Worm (Caenorhabditis elegans) whole organism, early embryonic: ENCODE results near the gene Y6E2A.7.

Experiments
- B0310.2 ChIP-seq: sonication (generic microtip); optimal IDR thresholded peaks from 2 replicates; lab custom pipeline; 2016; ENCODE audit warnings: mild to moderate bottlenecking, missing genetic modification characterization, missing compliant biosample characterization
- F13C5.2 ChIP-seq: sonication (generic microtip); optimal IDR thresholded peaks from 2 replicates; lab custom pipeline; 2017; ENCODE audit warnings: mild to moderate bottlenecking, missing genetic modification characterization, inconsistent platforms, missing compliant biosample characterization
- aly-1 ChIP-seq: sonication (generic microtip); optimal IDR thresholded peaks from 2 replicates; lab custom pipeline; 2016; ENCODE audit warnings: missing genetic modification characterization, missing compliant biosample characterization
- ama-1 ChIP-seq: fragments of 150-350 bp; optimal IDR thresholded peaks from 2 replicates; lab custom pipeline; 2014
- ceh-13 ChIP-seq: fragments of 200-800 bp; sonication (Bioruptor generic); optimal IDR thresholded peaks from 2 replicates; lab custom pipeline; 2018; ENCODE audit warnings: mild to moderate bottlenecking, missing genetic modification characterization, missing compliant biosample characterization
- ceh-36 ChIP-seq: sonication (generic microtip); optimal IDR thresholded peaks from 2 replicates; lab custom pipeline; 2016; ENCODE audit warnings: missing genetic modification characterization, inconsistent platforms, missing compliant biosample characterization
- ets-7 ChIP-seq: sonication (generic microtip); optimal IDR thresholded peaks from 2 replicates; lab custom pipeline; 2016; ENCODE audit warnings: missing genotype, missing genetic modification characterization, missing compliant biosample characterization
- flt-1 ChIP-seq: fragments of 200-800 bp; sonication (Bioruptor generic); IDR thresholded peaks from 2 replicates; pipeline ENCODE4 v1.3.6; 2022; ENCODE audit warnings: missing genetic modification characterization, missing compliant biosample characterization
- hmbx-1 ChIP-seq: sonication (generic microtip); optimal IDR thresholded peaks from 2 replicates; lab custom pipeline; 2016; ENCODE audit warnings: mild to moderate bottlenecking, missing genetic modification characterization, missing compliant biosample characterization
- hmg-4 ChIP-seq: fragments of 200-800 bp; sonication (Bioruptor generic); optimal IDR thresholded peaks from 2 replicates; lab custom pipeline; 2018; ENCODE audit warnings: mild to moderate bottlenecking, missing genetic modification characterization, missing compliant biosample characterization
- hnd-1 ChIP-seq: sonication (generic microtip); optimal IDR thresholded peaks from 2 replicates; lab custom pipeline; 2016; ENCODE audit warnings: missing genetic modification characterization, missing compliant biosample characterization
- pes-1 ChIP-seq: fragments of 200-800 bp; sonication (Bioruptor generic); IDR thresholded peaks from 2 replicates; pipeline ENCODE4 v1.3.6; 2022; ENCODE audit warnings: missing genetic modification reagents, missing genetic modification characterization, missing compliant biosample characterization
- scrt-1 ChIP-seq: fragments of 200-800 bp; sonication (Bioruptor generic); IDR thresholded peaks from 2 replicates; pipeline ENCODE4 v1.3.6; 2022; ENCODE audit warnings: missing genetic modification characterization, missing compliant biosample characterization
- sea-1 ChIP-seq: fragments of 200-800 bp; sonication (Bioruptor generic); conservative IDR thresholded peaks from 2 replicates; pipeline ENCODE4 v1.3.6; 2022; ENCODE audit warnings: missing genetic modification characterization, missing compliant biosample characterization
- tbx-11 ChIP-seq: fragments of 200-800 bp; sonication (Bioruptor generic); IDR thresholded peaks from 2 replicates; pipeline ENCODE4 v1.3.6; 2022; ENCODE audit warnings: missing genetic modification characterization, missing compliant biosample characterization
- tbx-37 ChIP-seq: fragments of 200-800 bp; sonication (Bioruptor generic); conservative IDR thresholded peaks from 2 replicates; pipeline ENCODE4 v1.3.6; 2022; ENCODE audit warnings: missing genetic modification reagents, missing genetic modification characterization, missing compliant biosample characterization
- tra-4 ChIP-seq: sonication (generic microtip); optimal IDR thresholded peaks from 2 replicates; lab custom pipeline; 2017; ENCODE audit warnings: missing genetic modification characterization, missing compliant biosample characterization

Gene Y6E2A.7

ce11 chrV:15721431-15721830 is 1.8 kb downstream of the Y6E2A.7 start:
- TF ChIP-seq ets-7 (tag; lab: Kevin White, UChicago): no peak
- TF ChIP-seq hmbx-1 (tag; lab: Kevin White, UChicago): no peak
- no peak for TF ChIP-seq B0310.2 (tag; lab: Kevin White, UChicago)
- no peak for TF ChIP-seq tbx-11 (GFP tag; lab: Robert Waterston, UW)
- TF ChIP-seq pes-1 (GFP tag; lab: Robert Waterston, UW): no peak
- TF ChIP-seq sea-1 (GFP tag; lab: Robert Waterston, UW): no peak
- TF ChIP-seq tra-4 (tag; lab: Kevin White, UChicago): no peak

- TF ChIP-seq tra-4 (tag; lab: Kevin White, UChicago) (no peak), ama-1 (lab: Kevin White, UChicago) (no peak), ets-7 (tag; lab: Kevin White, UChicago) (no peak)
These were observed 2.2 kb downstream of the Y6E2A.7 start, which contains the start of gene srh-140 for ce11 chrV:15721888-15722287. srh-140 (plus strand) TSS chrV:15722188.

- no peak for TF ChIP-seq scrt-1 (GFP tag; lab: Robert Waterston, UW)
These were observed 6.9 kb downstream of the Y6E2A.7 start, which contains the start of the genes irld-57 and sfxn-1.3 for ce11 chrV:15726610-15727009. irld-57 (minus strand) TSS chrV:15726710. sfxn-1.3 (plus strand) TSS chrV:15726841.

- TF ChIP-seq hmbx-1 (tag; lab: Kevin White, UChicago) (no peak), ceh-13 (GFP tag; lab: Kevin White, UChicago) (no peak), tbx-37 (GFP tag; lab: Robert Waterston, UW) (no peak), B0310.2 (tag; lab: Kevin White, UChicago) (no peak), sea-1 (GFP tag; lab: Robert Waterston, UW) (no peak), hnd-1 (tag; lab: Kevin White, UChicago) (no peak), ama-1 (lab: Kevin White, UChicago) (no peak), F13C5.2 (tag; lab: Kevin White, UChicago) (no peak), pes-1 (GFP tag; lab: Robert Waterston, UW) (no peak), flt-1 (GFP tag; lab: Robert Waterston, UW) (no peak), aly-1 (tag; lab: Kevin White, UChicago) (no peak), ceh-36 (tag; lab: Kevin White, UChicago) (no peak), ets-7 (tag; lab: Kevin White, UChicago) (no peak), scrt-1 (GFP tag; lab: Robert Waterston, UW) (no peak), tbx-11 (GFP tag; lab: Robert Waterston, UW) (no peak), tra-4 (tag; lab: Kevin White, UChicago) (no peak), hmg-4 (GFP tag; lab: Kevin White, UChicago) (no peak)
These were observed 10.8 kb downstream of the Y6E2A.7 start, which contains the start of gene Y6E2A.10 for ce11 chrV:15730459-15730858. Y6E2A.10 (minus strand) TSS chrV:15730559.

ce11 chrV:15732209-15732608 is 12.5 kb downstream of the Y6E2A.7 start, which contains the start of gene str-38:
str-38 (minus strand) TSS chrV:15732309.
- TF ChIP-seq hmbx-1 (tag; lab: Kevin White, UChicago): no peak
- TF ChIP-seq tbx-37 (GFP tag; lab: Robert Waterston, UW): no peak
- no peak for TF ChIP-seq B0310.2 (tag; lab: Kevin White, UChicago)
- TF ChIP-seq tra-4 (tag; lab: Kevin White, UChicago): no peak
- no peak for TF ChIP-seq hnd-1 (tag; lab: Kevin White, UChicago)
- TF ChIP-seq flt-1 (GFP tag; lab: Robert Waterston, UW): no peak
- TF ChIP-seq hmg-4 (GFP tag; lab: Kevin White, UChicago): no peak
- TF ChIP-seq tbx-11 (GFP tag; lab: Robert Waterston, UW): no peak
- TF ChIP-seq ceh-36 (tag; lab: Kevin White, UChicago): no peak
- TF ChIP-seq F13C5.2 (tag; lab: Kevin White, UChicago): no peak
- TF ChIP-seq aly-1 (tag; lab: Kevin White, UChicago): no peak
- no peak for TF ChIP-seq ceh-13 (GFP tag; lab: Kevin White, UChicago)
- no peak for TF ChIP-seq pes-1 (GFP tag; lab: Robert Waterston, UW)
- no peak for TF ChIP-seq sea-1 (GFP tag; lab: Robert Waterston, UW)
- no peak for TF ChIP-seq scrt-1 (GFP tag; lab: Robert Waterston, UW)
- no peak for TF ChIP-seq ama-1 (lab: Kevin White, UChicago)
- TF ChIP-seq ets-7 (tag; lab: Kevin White, UChicago): no peak

ce11 chrV:15733020-15733419 is 13.3 kb downstream of the Y6E2A.7 start:
- TF ChIP-seq hmbx-1 (tag; lab: Kevin White, UChicago): no peak
- no peak for TF ChIP-seq flt-1 (GFP tag; lab: Robert Waterston, UW)
- no peak for TF ChIP-seq sea-1 (GFP tag; lab: Robert Waterston, UW)
- no peak for TF ChIP-seq tbx-37 (GFP tag; lab: Robert Waterston, UW)
- TF ChIP-seq B0310.2 (tag; lab: Kevin White, UChicago): no peak
- TF ChIP-seq hmg-4 (GFP tag; lab: Kevin White, UChicago): no peak
- no peak for TF ChIP-seq aly-1 (tag; lab: Kevin White, UChicago)
- TF ChIP-seq ceh-13 (GFP tag; lab: Kevin White, UChicago): no peak
- TF ChIP-seq ets-7 (tag; lab: Kevin White, UChicago): no peak

- TF ChIP-seq ama-1 (lab: Kevin White, UChicago) (no peak), hmg-4 (GFP tag; lab: Kevin White, UChicago) (no peak), pes-1 (GFP tag; lab: Robert Waterston, UW) (no peak), sea-1 (GFP tag; lab: Robert Waterston, UW) (no peak), hnd-1 (tag; lab: Kevin White, UChicago) (no peak), aly-1 (tag; lab: Kevin White, UChicago) (no peak), ceh-36 (tag; lab: Kevin White, UChicago) (no peak), flt-1 (GFP tag; lab: Robert Waterston, UW) (no peak)
These were observed 13.9 kb downstream of the Y6E2A.7 start, which contains the start of gene T23D5.3 for ce11 chrV:15733568-15733967. T23D5.3 (minus strand) TSS chrV:15733668.
